Worm (Caenorhabditis elegans) whole organism, mixed stage, embryonic: ENCODE results near the gene fbxl-5.

ENCODE experiments used
- M03D4.4 ChIP-seq: sonication (generic microtip); optimal IDR thresholded peaks from 2 replicates; lab custom pipeline; 2017; ENCODE audit warnings: mild to moderate bottlenecking, missing genetic modification characterization, missing compliant biosample characterization
- bed-3 ChIP-seq: fragments of 200-800 bp; sonication (Bioruptor generic); optimal IDR thresholded peaks from 3 replicates; lab custom pipeline; 2018; ENCODE audit warnings: mild to moderate bottlenecking, missing genetic modification characterization, moderate library complexity, missing compliant biosample characterization
- blmp-1 ChIP-seq: fragments of 150-350 bp; optimal IDR thresholded peaks from 2 replicates; lab custom pipeline; 2014; ENCODE audit warnings: missing biosample characterization, missing genetic modification characterization
- ceh-39 ChIP-seq: fragments of 150-350 bp; optimal IDR thresholded peaks from 2 replicates; lab custom pipeline; 2014; ENCODE audit warnings: missing biosample characterization, missing genetic modification characterization
- ceh-43 ChIP-seq: fragments of 200-800 bp; sonication (Bioruptor generic); optimal IDR thresholded peaks from 2 replicates; lab custom pipeline; 2018; ENCODE audit warnings: mild to moderate bottlenecking, missing genetic modification characterization, moderate library complexity, missing compliant biosample characterization
- ceh-83 ChIP-seq: fragments of 200-800 bp; sonication (Bioruptor generic); optimal IDR thresholded peaks from 2 replicates; lab custom pipeline; 2018; ENCODE audit warnings: mild to moderate bottlenecking, missing genetic modification characterization, missing compliant biosample characterization
- ces-1 ChIP-seq: fragments of 150-350 bp; optimal IDR thresholded peaks from 2 replicates; lab custom pipeline; 2014; ENCODE audit warnings: missing biosample characterization, missing genetic modification reagents, missing genetic modification characterization
- cnd-1 ChIP-seq: fragments of 200-800 bp; sonication (Bioruptor generic); optimal IDR thresholded peaks from 2 replicates; lab custom pipeline; 2018; ENCODE audit warnings: mild to moderate bottlenecking, missing genetic modification characterization, missing compliant biosample characterization
- drap-1 ChIP-seq: fragments of 200-800 bp; sonication (Bioruptor generic); optimal IDR thresholded peaks from 3 replicates; lab custom pipeline; 2018; ENCODE audit warnings: mild to moderate bottlenecking, missing genetic modification characterization, missing compliant biosample characterization
- elt-1 ChIP-seq: sonication (generic microtip); optimal IDR thresholded peaks from 2 replicates; lab custom pipeline; 2017; ENCODE audit warnings: missing genetic modification characterization, mild to moderate bottlenecking, missing compliant biosample characterization, antibody characterized with exemption, moderate library complexity, borderline replicate concordance; ENCODE audit not compliant: insufficient read depth
- elt-3 ChIP-seq: fragments of 150-350 bp; optimal IDR thresholded peaks from 2 replicates; lab custom pipeline; 2014; ENCODE audit warnings: missing biosample characterization, missing genetic modification characterization
- flh-1 ChIP-seq: fragments of 200-800 bp; sonication (Bioruptor generic); optimal IDR thresholded peaks from 2 replicates; lab custom pipeline; 2018; ENCODE audit warnings: mild to moderate bottlenecking, missing genetic modification characterization, moderate library complexity, missing compliant biosample characterization
- ham-2 ChIP-seq: fragments of 200-800 bp; sonication (Bioruptor generic); optimal IDR thresholded peaks from 2 replicates; lab custom pipeline; 2018; ENCODE audit warnings: mild to moderate bottlenecking, missing genetic modification characterization, missing compliant biosample characterization
- hlh-1 ChIP-seq: fragments of 150-350 bp; optimal IDR thresholded peaks from 2 replicates; lab custom pipeline; 2014; ENCODE audit warnings: missing biosample characterization, missing genetic modification reagents, missing genetic modification characterization
- lin-13 ChIP-seq: fragments of 150-350 bp; optimal IDR thresholded peaks from 2 replicates; lab custom pipeline; 2014; ENCODE audit warnings: missing biosample characterization, missing genetic modification characterization
- lin-32 ChIP-seq: fragments of 200-800 bp; sonication (Bioruptor generic); optimal IDR thresholded peaks from 2 replicates; lab custom pipeline; 2018; ENCODE audit warnings: mild to moderate bottlenecking, missing genetic modification characterization, missing compliant biosample characterization
- lsy-2 ChIP-seq: fragments of 150-350 bp; optimal IDR thresholded peaks from 2 replicates; lab custom pipeline; 2014; ENCODE audit warnings: missing biosample characterization, missing genetic modification characterization
- mab-5 ChIP-seq: fragments of 150-350 bp; optimal IDR thresholded peaks from 2 replicates; lab custom pipeline; 2014; ENCODE audit warnings: missing biosample characterization, missing genetic modification characterization
- mep-1 ChIP-seq: fragments of 150-350 bp; optimal IDR thresholded peaks from 2 replicates; lab custom pipeline; 2017; ENCODE audit warnings: missing biosample characterization, missing genetic modification reagents, missing genetic modification characterization, inconsistent platforms
- mls-2 ChIP-seq: sonication (generic microtip); optimal IDR thresholded peaks from 2 replicates; lab custom pipeline; 2016; ENCODE audit warnings: mild to moderate bottlenecking, missing genetic modification characterization, moderate library complexity, missing compliant biosample characterization
- nhr-12 ChIP-seq: fragments of 150-350 bp; optimal IDR thresholded peaks from 2 replicates; lab custom pipeline; 2014; ENCODE audit warnings: missing biosample characterization, missing genetic modification characterization
- nhr-2 ChIP-seq: fragments of 150-350 bp; optimal IDR thresholded peaks from 2 replicates; lab custom pipeline; 2014; ENCODE audit warnings: missing biosample characterization, missing genetic modification characterization
- nhr-237 ChIP-seq: fragments of 150-350 bp; optimal IDR thresholded peaks from 2 replicates; lab custom pipeline; 2014; ENCODE audit warnings: missing biosample characterization, missing genetic modification characterization
- nhr-28 ChIP-seq: fragments of 150-350 bp; optimal IDR thresholded peaks from 2 replicates; lab custom pipeline; 2014; ENCODE audit warnings: missing biosample characterization, missing genetic modification characterization
- nhr-76 ChIP-seq: sonication (generic microtip); optimal IDR thresholded peaks from 2 replicates; lab custom pipeline; 2017; ENCODE audit warnings: missing biosample characterization, missing genetic modification characterization
- pha-4 ChIP-seq: fragments of 150-350 bp; optimal IDR thresholded peaks from 2 replicates; lab custom pipeline; 2018; ENCODE audit warnings: missing biosample characterization, missing genetic modification reagents, missing genetic modification characterization
- sem-2 ChIP-seq: fragments of 200-800 bp; sonication (Bioruptor generic); optimal IDR thresholded peaks from 2 replicates; lab custom pipeline; 2018; ENCODE audit warnings: mild to moderate bottlenecking, missing genetic modification characterization, missing compliant biosample characterization
- snpc-4 ChIP-seq: fragments of 150-350 bp; optimal IDR thresholded peaks from 2 replicates; lab custom pipeline; 2014; ENCODE audit warnings: missing biosample characterization, missing genetic modification characterization
- sptf-1 ChIP-seq: sonication (generic microtip); optimal IDR thresholded peaks from 2 replicates; lab custom pipeline; 2017; ENCODE audit warnings: mild to moderate bottlenecking, missing genetic modification characterization, moderate library complexity, missing compliant biosample characterization
- tbx-8 ChIP-seq: fragments of 200-800 bp; sonication (Bioruptor generic); optimal IDR thresholded peaks from 2 replicates; lab custom pipeline; 2018; ENCODE audit warnings: mild to moderate bottlenecking, missing genetic modification characterization, moderate library complexity, missing compliant biosample characterization
- unc-120 ChIP-seq: sonication (generic microtip); optimal IDR thresholded peaks from 2 replicates; lab custom pipeline; 2017; ENCODE audit warnings: missing genetic modification characterization, missing compliant biosample characterization; ENCODE audit not compliant: poor library complexity, severe bottlenecking
- unc-39 ChIP-seq: fragments of 150-350 bp; optimal IDR thresholded peaks from 2 replicates; lab custom pipeline; 2014; ENCODE audit warnings: missing biosample characterization, missing genetic modification characterization
- unc-62 ChIP-seq: fragments of 150-350 bp; optimal IDR thresholded peaks from 2 replicates; lab custom pipeline; 2014; ENCODE audit warnings: missing biosample characterization, missing genetic modification reagents, missing genetic modification characterization
- zip-8 ChIP-seq: fragments of 150-350 bp; optimal IDR thresholded peaks from 2 replicates; lab custom pipeline; 2014; ENCODE audit warnings: missing biosample characterization, missing genetic modification characterization
- ztf-11 ChIP-seq: fragments of 150-350 bp; optimal IDR thresholded peaks from 2 replicates; lab custom pipeline; 2014; ENCODE audit warnings: missing biosample characterization, missing genetic modification characterization

Gene fbxl-5

DNA sequence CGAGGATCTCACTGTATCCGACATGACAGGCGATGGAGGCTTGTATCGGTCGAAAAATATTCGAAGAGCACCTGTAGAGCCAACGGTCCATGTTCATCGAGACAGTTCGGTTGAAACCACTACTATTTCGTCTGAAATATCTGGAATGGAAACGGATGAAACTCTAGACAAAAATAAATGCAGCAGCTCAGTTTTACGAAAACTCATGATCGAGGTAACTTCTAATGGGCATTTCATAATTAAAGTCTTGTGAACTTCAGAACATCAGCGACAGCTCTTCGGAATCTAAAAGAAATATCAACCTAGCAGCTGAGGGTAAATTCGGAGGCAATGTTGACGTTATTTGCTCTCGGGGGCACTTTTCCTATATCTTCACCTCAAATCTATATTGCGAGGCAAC lies 32.5 kb downstream of the fbxl-5 start:
- TF ChIP-seq bed-3 (GFP tag; lab: Kevin White, UChicago), result no peak
- TF ChIP-seq hlh-1 (tag; lab: Kevin White, UChicago), result no peak

DNA sequence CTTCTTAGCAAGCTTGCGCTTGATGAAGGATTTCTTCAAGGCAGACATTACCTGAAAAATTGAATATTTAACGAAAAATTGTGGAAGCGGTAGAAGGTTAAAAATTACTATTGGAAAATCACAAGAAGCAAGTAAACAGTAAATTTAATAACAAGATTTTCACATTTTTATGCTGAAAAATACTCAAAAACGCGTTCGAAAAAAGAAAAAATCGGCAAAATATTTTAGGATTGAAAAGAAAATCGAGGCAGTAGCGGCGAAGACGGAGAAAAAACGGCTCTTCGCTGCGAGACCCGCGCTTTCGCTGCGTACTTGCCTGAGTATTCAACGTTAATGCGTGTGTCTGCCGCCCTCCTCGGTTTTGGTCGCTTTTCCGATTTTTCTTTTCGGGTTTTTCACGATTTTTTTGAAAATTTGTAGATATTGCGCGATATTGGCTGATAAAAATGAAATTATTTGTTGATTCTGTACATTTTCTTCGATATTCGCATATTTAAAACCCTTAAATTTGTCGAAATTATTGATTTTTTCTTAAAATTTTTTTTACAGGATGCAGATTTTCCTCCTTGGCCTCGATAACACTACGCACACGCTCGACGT lies 33.4 kb downstream of the fbxl-5 start, which contains the start of the genes rpl-39 and rps-30:
TSS of gene rpl-39 (minus strand) at position 51 of the 600 bp plus-strand sequence.
TSS of gene rps-30 (plus strand) at position 550 of the 600 bp plus-strand sequence.
- TF ChIP-seq bed-3 (GFP tag; lab: Kevin White, UChicago) (no peak), nhr-2 (tag; lab: Kevin White, UChicago) (no peak), nhr-237 (tag; lab: Kevin White, UChicago) (peak; percentile 92), blmp-1 (tag; lab: Kevin White, UChicago) (no peak), hlh-1 (tag; lab: Kevin White, UChicago) (peak; percentile 56), cnd-1 (no peak), mls-2 (tag; lab: Kevin White, UChicago) (peak; percentile 31), lin-32 (GFP tag; lab: Kevin White, UChicago) (no peak), mep-1 (tag; lab: Kevin White, UChicago) (peak; percentile 91), drap-1 (no peak), ces-1 (GFP tag; lab: Kevin White, UChicago) (peak; percentile 70), elt-3 (tag; lab: Kevin White, UChicago) (no peak), mab-5 (tag; lab: Kevin White, UChicago) (no peak), lsy-2 (peak; percentile 85), ham-2 (GFP tag; lab: Kevin White, UChicago) (peak; percentile 54), sptf-1 (tag; lab: Kevin White, UChicago) (peak; percentile 64), nhr-76 (tag; lab: Kevin White, UChicago) (no peak), ceh-39 (peak; percentile 79), unc-120 (tag; lab: Kevin White, UChicago) (peak; percentile 24), lin-13 (tag; lab: Kevin White, UChicago) (peak; percentile 75), pha-4 (tag; lab: Kevin White, UChicago) (peak; percentile 85), M03D4.4 (no peak), nhr-28 (no peak), elt-1 (tag; lab: Kevin White, UChicago) (no peak), tbx-8 (GFP tag; lab: Kevin White, UChicago) (no peak), zip-8 (tag; lab: Kevin White, UChicago) (no peak), snpc-4 (tag; lab: Kevin White, UChicago) (no peak), unc-39 (tag; lab: Kevin White, UChicago) (no peak), flh-1 (GFP tag; lab: Kevin White, UChicago) (no peak), ceh-43 (GFP tag; lab: Kevin White, UChicago) (no peak), ztf-11 (peak; percentile 8), sem-2 (GFP tag; lab: Kevin White, UChicago) (no peak), unc-62 (GFP tag; lab: Kevin White, UChicago) (peak; percentile 19), ceh-83 (GFP tag; lab: Kevin White, UChicago) (no peak), nhr-12 (no peak)

DNA sequence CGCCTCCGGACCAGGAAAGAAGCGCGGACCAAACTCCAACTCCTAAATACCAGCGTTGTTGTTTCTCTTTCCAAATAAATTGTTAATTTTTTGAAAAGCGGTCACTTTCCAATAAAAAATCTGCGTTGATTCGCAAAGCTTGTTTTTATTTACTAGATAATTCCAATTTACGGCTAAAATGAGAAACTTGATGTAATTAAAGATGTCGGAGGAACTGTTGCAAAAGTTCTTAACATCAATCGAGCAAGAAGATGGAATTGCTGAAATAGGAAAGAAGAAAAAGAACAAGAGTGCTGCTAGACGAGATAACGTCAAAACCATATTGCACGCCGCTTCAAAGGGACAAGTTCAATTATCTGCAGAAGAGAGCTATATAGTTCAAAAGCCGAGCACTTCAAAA lies 34.4 kb downstream of the fbxl-5 start, which contains the start of gene C26F1.3:
TSS of gene C26F1.3 (plus strand) at position 203 of the 400 bp plus-strand sequence.
- no peak for TF ChIP-seq nhr-12

DNA sequence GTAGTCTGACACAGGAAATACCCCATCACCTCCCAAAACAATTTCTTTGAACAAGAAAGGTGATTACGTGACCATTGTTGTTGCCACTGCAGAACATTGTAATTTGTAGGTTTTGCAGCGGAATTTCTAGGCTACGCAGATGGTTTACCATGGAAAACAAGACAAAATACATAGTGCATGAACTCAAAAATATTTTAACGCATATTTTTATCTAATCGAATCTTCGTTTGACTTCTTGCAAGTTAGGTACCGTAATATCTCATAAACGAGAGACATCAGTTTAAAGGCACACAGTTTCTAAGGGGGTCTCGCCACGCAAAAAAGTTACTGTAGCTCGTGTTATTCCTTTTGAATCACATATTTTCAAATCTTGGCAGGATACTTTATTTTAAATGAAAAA lies 36.3 kb downstream of the fbxl-5 start:
- TF ChIP-seq bed-3 (GFP tag; lab: Kevin White, UChicago) (no peak), sptf-1 (tag; lab: Kevin White, UChicago) (no peak), elt-3 (tag; lab: Kevin White, UChicago) (no peak), ces-1 (GFP tag; lab: Kevin White, UChicago) (no peak), lin-32 (GFP tag; lab: Kevin White, UChicago) (no peak), flh-1 (GFP tag; lab: Kevin White, UChicago) (no peak), nhr-12 (no peak)
- TF ChIP-seq, all 35 proteins: peak for 0
